Worm (Caenorhabditis elegans) whole organism, midembryonic: ENCODE measurements around the gene wrt-10.

ENCODE experiments used
- T22C8.4 ChIP-seq: fragments of 200-800 bp; sonication (Bioruptor generic); IDR thresholded peaks from 2 replicates; pipeline ENCODE4 v1.3.6; 2022; ENCODE audit warnings: missing genetic modification characterization, missing compliant biosample characterization
- flt-1 ChIP-seq: fragments of 200-800 bp; sonication (Bioruptor generic); IDR thresholded peaks from 2 replicates; pipeline ENCODE4 v1.3.6; 2022; ENCODE audit warnings: missing genetic modification characterization, missing compliant biosample characterization
- ref-1 ChIP-seq: fragments of 200-800 bp; sonication (Bioruptor generic); conservative IDR thresholded peaks from 2 replicates; pipeline ENCODE4 v1.3.6; 2022; ENCODE audit warnings: missing genetic modification reagents, missing genetic modification characterization, missing compliant biosample characterization
- ztf-23 ChIP-seq: fragments of 200-800 bp; sonication (Bioruptor generic); IDR thresholded peaks from 2 replicates; pipeline ENCODE4 v1.3.6; 2022; ENCODE audit warnings: missing genetic modification reagents, missing genetic modification characterization, missing compliant biosample characterization
- ztf-29 ChIP-seq: fragments of 200-800 bp; sonication (Bioruptor generic); IDR thresholded peaks from 2 replicates; pipeline ENCODE4 v1.3.6; 2022; ENCODE audit warnings: missing genetic modification reagents, missing genetic modification characterization, missing compliant biosample characterization

DNA sequence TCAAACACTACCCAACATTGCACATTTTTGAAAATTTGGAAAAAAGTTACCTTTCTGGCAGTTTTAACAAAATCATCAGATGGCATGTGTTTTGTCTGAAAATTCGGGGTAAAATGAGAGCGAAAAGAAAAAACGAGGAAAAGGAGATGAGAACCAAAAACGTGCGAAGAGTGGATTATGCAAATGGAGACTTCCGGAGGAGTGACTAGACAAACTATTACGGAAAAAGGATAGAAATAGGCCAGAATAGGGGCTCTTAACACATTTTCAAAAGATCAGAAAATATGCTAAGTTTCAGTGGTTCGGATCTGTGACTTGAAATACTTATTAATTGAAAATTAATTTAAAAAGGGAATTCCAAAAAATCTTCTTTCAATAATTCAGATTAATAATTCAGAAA is 35.0 kb downstream of the wrt-10 start, which contains the start of gene srab-14:
- TF ChIP-seq flt-1, result no peak
- no peak for TF ChIP-seq ztf-29 (GFP tag; lab: Robert Waterston, UW)
- no peak for TF ChIP-seq ztf-23 (GFP tag; lab: Robert Waterston, UW)
- TF ChIP-seq ref-1 (GFP tag; lab: Robert Waterston, UW), result no peak
- no peak for TF ChIP-seq T22C8.4 (GFP tag; lab: Robert Waterston, UW)
